Fruit fly (Drosophila melanogaster): ENCODE results near the gene CG4502.

Gene CG4502

DNA sequence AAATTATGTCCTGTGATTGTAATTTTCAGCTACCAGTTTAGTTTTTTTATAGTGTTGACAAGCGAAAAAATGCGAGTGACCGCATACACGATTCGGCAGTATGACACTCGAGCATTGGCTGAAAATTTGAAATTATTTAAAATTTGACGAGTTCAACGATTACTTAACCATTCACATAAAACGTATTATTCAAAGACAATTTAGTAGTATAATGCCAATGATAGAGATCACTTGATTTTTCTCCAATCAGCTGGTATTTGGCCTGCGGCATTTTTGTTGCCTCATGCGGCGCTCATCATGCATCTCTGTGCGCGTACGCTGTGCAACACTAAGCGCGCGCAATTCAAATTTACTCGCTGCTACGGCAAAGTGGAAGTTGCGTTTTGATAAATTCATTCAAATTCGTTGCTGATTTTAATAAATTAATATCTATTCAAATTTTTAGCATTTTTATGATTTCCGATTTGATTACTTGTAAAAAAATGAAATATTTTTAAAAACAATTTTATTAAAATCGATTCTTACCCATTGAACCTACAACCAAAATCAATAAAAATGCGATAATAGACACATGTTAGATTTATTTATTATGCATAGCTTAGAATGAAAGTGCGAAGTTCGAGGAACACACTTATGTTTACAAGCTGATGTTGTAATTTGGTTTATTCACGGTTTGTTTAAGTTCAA, 9.6 kb downstream of the CG4502 start, which contains the start of gene CG4497 (continued):
- TF ChIP-seq CG5180 (GFP tag; optimal IDR thresholded peaks at IDR 0.05) = peak; percentile 39
- peak; percentile 93 for TF ChIP-seq pb (GFP tag; optimal IDR thresholded peaks at IDR 0.05)
- TF ChIP-seq CG9437 (GFP tag; optimal IDR thresholded peaks at IDR 0.05) = peak; percentile 78
- TF ChIP-seq CG7556 (GFP tag; optimal IDR thresholded peaks at IDR 0.05) = peak; percentile 85
- TF ChIP-seq CG8765 (GFP tag; IDR thresholded peaks at IDR 0.05) = peak; percentile 88
- peak; percentile 95 for TF ChIP-seq CoRest (tag; optimal IDR thresholded peaks at IDR 0.05)
- TF ChIP-seq Dip3 (GFP tag; optimal IDR thresholded peaks at IDR 0.05) = peak; percentile 98
- TF ChIP-seq ATbp (GFP tag; optimal IDR thresholded peaks at IDR 0.05) = peak; percentile 50
- peak; percentile 92 for TF ChIP-seq CG4617 (GFP tag; optimal IDR thresholded peaks at IDR 0.05; ENCODE audit: borderline replicate concordance)
- no peak for TF ChIP-seq corto (GFP tag; optimal IDR thresholded peaks at IDR 0.05)
- peak; percentile 93 for TF ChIP-seq slou (GFP tag; optimal IDR thresholded peaks at IDR 0.05)
- TF ChIP-seq CG6272 (GFP tag; IDR thresholded peaks at IDR 0.05) = peak; percentile 97
- TF ChIP-seq Pdp1 (GFP tag; optimal IDR thresholded peaks at IDR 0.05) = peak; percentile 87 to 95
- TF ChIP-seq dmrt99B (tag; optimal IDR thresholded peaks at IDR 0.05) = peak; percentile 82
- no peak for TF ChIP-seq ac (GFP tag; optimal IDR thresholded peaks at IDR 0.05)
- TF ChIP-seq CG1024 (GFP tag; IDR thresholded peaks at IDR 0.05) = peak; percentile 78
- TF ChIP-seq Dek (tag; optimal IDR thresholded peaks at IDR 0.05) = peak; percentile 79
- peak; percentile 95 for TF ChIP-seq CG34422 (GFP tag; IDR thresholded peaks at IDR 0.05)
- peak; percentile 96 for TF ChIP-seq Xrp1 (GFP tag; IDR thresholded peaks at IDR 0.05)
- peak; percentile 59 for TF ChIP-seq tap (tag; optimal IDR thresholded peaks at IDR 0.05)
- TF ChIP-seq p53 (GFP tag; optimal IDR thresholded peaks at IDR 0.05) = peak; percentile 88
- TF ChIP-seq Taf1 (GFP tag; IDR thresholded peaks at IDR 0.05) = peak; percentile 83
- no peak for TF ChIP-seq lov (optimal IDR thresholded peaks at IDR 0.05)
- peak; percentile 88 for TF ChIP-seq lov (GFP tag; IDR thresholded peaks at IDR 0.05)
- peak; percentile 95 for TF ChIP-seq H2.0 (GFP tag; IDR thresholded peaks at IDR 0.05)
- TF ChIP-seq sisA (GFP tag; IDR thresholded peaks at IDR 0.05) = peak; percentile 98
- peak; percentile 97 for TF ChIP-seq wor (GFP tag; IDR thresholded peaks at IDR 0.05)
- peak; percentile 24 for TF ChIP-seq abd-A (tag; optimal IDR thresholded peaks at IDR 0.05)
- peak; percentile 1 for TF ChIP-seq MTF-1 (GFP tag; optimal IDR thresholded peaks at IDR 0.05; ENCODE audit: borderline replicate concordance)
- TF ChIP-seq bab2 (GFP tag; optimal IDR thresholded peaks at IDR 0.05) = peak; percentile 95
- TF ChIP-seq inv (GFP tag; IDR thresholded peaks at IDR 0.05; ENCODE audit: partially characterized antibody) = peak; percentile 90
- peak; percentile 47 for TF ChIP-seq CG10274 (GFP tag; optimal IDR thresholded peaks at IDR 0.05)
- TF ChIP-seq psq (GFP tag; optimal IDR thresholded peaks at IDR 0.05) = peak; percentile 77
- peak; percentile 82 for TF ChIP-seq Poxn (GFP tag; IDR thresholded peaks at IDR 0.05)
- TF ChIP-seq CG6791 (GFP tag; IDR thresholded peaks at IDR 0.05; ENCODE audit: partially characterized antibody) = peak; percentile 76; the same call in 1 of the 3 replicates
- TF ChIP-seq scrt (GFP tag; optimal IDR thresholded peaks at IDR 0.05) = peak; percentile 54
- peak; percentile 90 for TF ChIP-seq CG14050 (GFP tag; IDR thresholded peaks at IDR 0.05)
- TF ChIP-seq CG31388 (GFP tag; optimal IDR thresholded peaks at IDR 0.05) = peak; percentile 81
- peak; percentile 48 for TF ChIP-seq CG10565 (GFP tag; optimal IDR thresholded peaks at IDR 0.05)
- TF ChIP-seq tx (GFP tag; optimal IDR thresholded peaks at IDR 0.05) = peak; percentile 95
- peak; percentile 16 for TF ChIP-seq kah (GFP tag; optimal IDR thresholded peaks at IDR 0.05)
- peak; percentile 72 for TF ChIP-seq trem (tag; optimal IDR thresholded peaks at IDR 0.05)
- TF ChIP-seq tna (GFP tag; IDR thresholded peaks at IDR 0.05; ENCODE audit: partially characterized antibody) = peak; percentile 66
- TF ChIP-seq disco-r (GFP tag; optimal IDR thresholded peaks at IDR 0.05) = peak; percentile 90
- TF ChIP-seq Myb (GFP tag; optimal IDR thresholded peaks at IDR 0.05) = peak; percentile 88
- peak; percentile 71 for TF ChIP-seq CrebB (tag; optimal IDR thresholded peaks at IDR 0.05)
- TF ChIP-seq CG11560 (tag; IDR thresholded peaks at IDR 0.05) = peak; percentile 89; the same call in 2 of the 3 replicates
- TF ChIP-seq CG18262 (tag; optimal IDR thresholded peaks at IDR 0.05) = peak; percentile 83
- peak; percentile 81 for TF ChIP-seq Nf-YC (tag; optimal IDR thresholded peaks at IDR 0.05)
